Fruit fly (Drosophila melanogaster) whole organism, embryonic: ENCODE measurements around the gene Pfas.
A peak's percentile ranks its signal among the peaks of the same experiment; 100 is the strongest.

Source experiments
- Asciz ChIP-seq: fragments of 200-800 bp; sonication (Bioruptor generic); optimal IDR thresholded peaks from 2 replicates; lab custom pipeline; 2017; ENCODE audit warnings: missing biosample characterization, mild to moderate bottlenecking, missing genetic modification characterization, missing genetic modification reagents
- CG10366 ChIP-seq: fragments of 200-800 bp; sonication (Bioruptor generic); IDR thresholded peaks from 2 replicates; pipeline ENCODE4 v1.3.6; 2022; ENCODE audit warnings: missing biosample characterization, missing genetic modification characterization
- CG11695 ChIP-seq: fragments of 200-800 bp; sonication (Bioruptor generic); IDR thresholded peaks from 3 replicates; pipeline ENCODE4 v1.3.6; 2022; ENCODE audit warnings: missing biosample characterization, missing genetic modification characterization
- CG11723 ChIP-seq: fragments of 200-800 bp; sonication (Bioruptor generic); optimal IDR thresholded peaks from 2 replicates; lab custom pipeline; 2017; ENCODE audit warnings: missing biosample characterization, mild to moderate bottlenecking, missing genetic modification characterization
- CG12299 ChIP-seq: fragments of 200-800 bp; sonication (Bioruptor generic); optimal IDR thresholded peaks from 2 replicates; lab custom pipeline; 2018; ENCODE audit warnings: missing biosample characterization, mild to moderate bottlenecking, missing genetic modification characterization
- CG15514 ChIP-seq: fragments of 200-800 bp; sonication (Bioruptor generic); optimal IDR thresholded peaks from 3 replicates; lab custom pipeline; 2017; ENCODE audit warnings: missing biosample characterization, missing genetic modification characterization, mild to moderate bottlenecking, moderate library complexity, missing genetic modification reagents
- CG17829 ChIP-seq: fragments of 200-800 bp; optimal IDR thresholded peaks from 2 replicates; lab custom pipeline; 2019; ENCODE audit warnings: missing biosample characterization, mild to moderate bottlenecking, missing genetic modification characterization, moderate library complexity
- CG18619 ChIP-seq: fragments of 200-800 bp; sonication (Bioruptor generic); optimal IDR thresholded peaks from 3 replicates; lab custom pipeline; 2017; ENCODE audit warnings: missing biosample characterization, mild to moderate bottlenecking, missing genetic modification characterization
- CG31224 ChIP-seq: fragments of 200-800 bp; sonication (Bioruptor generic); IDR thresholded peaks from 2 replicates; pipeline ENCODE4 v1.3.6; 2022; ENCODE audit warnings: missing biosample characterization, missing genetic modification characterization
- CG34224 ChIP-seq: fragments of 200-800 bp; sonication (Bioruptor generic); IDR thresholded peaks from 3 replicates; pipeline ENCODE4 v1.3.6; 2022; ENCODE audit warnings: missing biosample characterization, missing genetic modification characterization; ENCODE audit not compliant: partially characterized antibody
- CG34422 ChIP-seq: fragments of 200-800 bp; sonication (Bioruptor generic); IDR thresholded peaks from 3 replicates; pipeline ENCODE4 v1.3.6; 2022; ENCODE audit warnings: missing biosample characterization, missing genetic modification characterization
- CG7271 ChIP-seq: fragments of 200-800 bp; sonication (Bioruptor generic); optimal IDR thresholded peaks from 2 replicates; lab custom pipeline; 2018; ENCODE audit warnings: missing biosample characterization, mild to moderate bottlenecking, missing genetic modification characterization, moderate library complexity
- CG8478 ChIP-seq: fragments of >200 bp; optimal IDR thresholded peaks from 2 replicates; lab custom pipeline; 2018
- CG8765 ChIP-seq: fragments of 200-800 bp; sonication (Bioruptor generic); IDR thresholded peaks from 2 replicates; pipeline ENCODE4 v1.3.6; 2022; ENCODE audit warnings: missing biosample characterization, missing genetic modification characterization
- CG9215 ChIP-seq: fragments of 200-800 bp; sonication (Bioruptor generic); IDR thresholded peaks from 2 replicates; pipeline ENCODE4 v1.3.6; 2022; ENCODE audit warnings: missing biosample characterization, missing genetic modification characterization
- CkIIα-i1 ChIP-seq: fragments of 200-800 bp; sonication (Bioruptor generic); IDR thresholded peaks from 2 replicates; pipeline ENCODE4 v1.3.6; 2022; ENCODE audit warnings: missing biosample characterization, missing genetic modification characterization
- Dek ChIP-seq: fragments of 200-800 bp; sonication (Bioruptor generic); optimal IDR thresholded peaks from 3 replicates; lab custom pipeline; 2019; ENCODE audit warnings: missing biosample characterization, mild to moderate bottlenecking, missing genetic modification characterization, moderate library complexity
- GATAe ChIP-seq: fragments of 200-800 bp; sonication (Bioruptor generic); conservative IDR thresholded peaks from 2 replicates; pipeline ENCODE4 v1.3.6; 2022; ENCODE audit warnings: missing biosample characterization, missing genetic modification characterization
- H15 ChIP-seq: fragments of 200-800 bp; sonication (Bioruptor generic); IDR thresholded peaks from 3 replicates; pipeline ENCODE4 v1.3.6; 2022; ENCODE audit warnings: missing biosample characterization, missing genetic modification characterization
- Hand ChIP-seq: fragments of 200-800 bp; sonication (Bioruptor generic); optimal IDR thresholded peaks from 2 replicates; lab custom pipeline; 2017; ENCODE audit warnings: mild to moderate bottlenecking, missing biosample characterization, missing genetic modification reagents, missing genetic modification characterization
- HmgD ChIP-seq: fragments of 200-800 bp; sonication (Bioruptor generic); optimal IDR thresholded peaks from 3 replicates; lab custom pipeline; 2016; ENCODE audit warnings: missing biosample characterization, missing genetic modification characterization
- HmgZ ChIP-seq: fragments of 200-800 bp; sonication (Bioruptor generic); optimal IDR thresholded peaks from 2 replicates; lab custom pipeline; 2018; ENCODE audit warnings: missing biosample characterization, mild to moderate bottlenecking, missing genetic modification characterization
- MBD-R2 ChIP-seq: fragments of 200-800 bp; sonication (Bioruptor generic); IDR thresholded peaks from 2 replicates; pipeline ENCODE4 v1.3.6; 2022; ENCODE audit warnings: missing biosample characterization, missing genetic modification characterization
- Nf-YC ChIP-seq: fragments of 200-800 bp; optimal IDR thresholded peaks from 3 replicates; lab custom pipeline; 2019; ENCODE audit warnings: missing biosample characterization, mild to moderate bottlenecking, missing genetic modification characterization, moderate library complexity
- NfI ChIP-seq: fragments of 200-800 bp; sonication (Bioruptor generic); optimal IDR thresholded peaks from 3 replicates; lab custom pipeline; 2018; ENCODE audit warnings: missing biosample characterization, mild to moderate bottlenecking, missing genetic modification characterization, moderate library complexity
- Oli ChIP-seq: fragments of 200-800 bp; sonication (Bioruptor generic); optimal IDR thresholded peaks from 2 replicates; lab custom pipeline; 2018; ENCODE audit warnings: missing biosample characterization, mild to moderate bottlenecking, missing genetic modification characterization, moderate library complexity
- Opbp ChIP-seq: fragments of 200-800 bp; sonication (Bioruptor generic); IDR thresholded peaks from 3 replicates; pipeline ENCODE4 v1.3.6; 2022; ENCODE audit warnings: missing biosample characterization, missing genetic modification characterization; ENCODE audit not compliant: partially characterized antibody
- Optix ChIP-seq: fragments of 200-800 bp; sonication (Bioruptor generic); IDR thresholded peaks from 3 replicates; pipeline ENCODE4 v1.3.6; 2022; ENCODE audit warnings: missing biosample characterization, missing genetic modification characterization
- Sry-β ChIP-seq: fragments of 200-800 bp; sonication (Bioruptor generic); optimal IDR thresholded peaks from 2 replicates; lab custom pipeline; 2018; ENCODE audit warnings: missing biosample characterization, mild to moderate bottlenecking, missing genetic modification characterization, moderate library complexity
- al ChIP-seq: fragments of 200-800 bp; sonication (Bioruptor generic); IDR thresholded peaks from 2 replicates; pipeline ENCODE4 v1.3.6; 2022; ENCODE audit warnings: missing biosample characterization, missing genetic modification characterization
- az2 ChIP-seq: fragments of 200-800 bp; sonication (Bioruptor generic); optimal IDR thresholded peaks from 3 replicates; lab custom pipeline; 2016; ENCODE audit warnings: missing biosample characterization, missing genetic modification characterization
- chinmo ChIP-seq: fragments of 200-800 bp; sonication (Bioruptor generic); IDR thresholded peaks from 4 replicates; pipeline ENCODE4 v1.3.6; 2022; ENCODE audit warnings: missing biosample characterization, missing genetic modification characterization; ENCODE audit not compliant: partially characterized antibody
- crol ChIP-seq: fragments of 200-800 bp; sonication (Bioruptor generic); IDR thresholded peaks from 2 replicates; pipeline ENCODE4 v1.3.6; 2022; ENCODE audit warnings: missing biosample characterization, missing genetic modification characterization
- emc ChIP-seq: fragments of 200-800 bp; sonication (Bioruptor generic); optimal IDR thresholded peaks from 2 replicates; lab custom pipeline; 2016; ENCODE audit warnings: missing biosample characterization, missing genetic modification characterization
- en ChIP-seq: fragments of 200-800 bp; sonication (Bioruptor generic); optimal IDR thresholded peaks from 2 replicates; lab custom pipeline; 2016; ENCODE audit warnings: missing biosample characterization, missing genetic modification characterization
- fd102C ChIP-seq: fragments of 200-800 bp; sonication (Bioruptor generic); optimal IDR thresholded peaks from 2 replicates; lab custom pipeline; 2018; ENCODE audit warnings: missing biosample characterization, mild to moderate bottlenecking, missing genetic modification characterization, moderate library complexity
- fru ChIP-seq: fragments of >200 bp; optimal IDR thresholded peaks from 2 replicates; lab custom pipeline; 2017
- grn ChIP-seq: fragments of 200-800 bp; sonication (Bioruptor generic); optimal IDR thresholded peaks from 3 replicates; lab custom pipeline; 2017; ENCODE audit warnings: missing biosample characterization, missing genetic modification characterization
- gro ChIP-seq: fragments of 200-800 bp; sonication (Bioruptor generic); optimal IDR thresholded peaks from 2 replicates; lab custom pipeline; 2016; ENCODE audit warnings: missing biosample characterization, missing genetic modification characterization
- h ChIP-seq: fragments of >200 bp; optimal IDR thresholded peaks from 2 replicates; lab custom pipeline; 2017
- jigr1 ChIP-seq: fragments of 200-800 bp; sonication (Bioruptor generic); IDR thresholded peaks from 3 replicates; pipeline ENCODE4 v1.3.6; 2022; ENCODE audit warnings: missing biosample characterization, missing genetic modification characterization
- kay ChIP-seq: fragments of 200-800 bp; sonication (Bioruptor generic); optimal IDR thresholded peaks from 2 replicates; lab custom pipeline; 2016; ENCODE audit warnings: missing biosample characterization, missing genetic modification characterization
- odd ChIP-seq: fragments of 200-800 bp; sonication (Bioruptor generic); optimal IDR thresholded peaks from 2 replicates; lab custom pipeline; 2017; ENCODE audit warnings: missing biosample characterization, mild to moderate bottlenecking, missing genetic modification characterization
- ranshi ChIP-seq: fragments of 200-800 bp; sonication (Bioruptor generic); IDR thresholded peaks from 2 replicates; pipeline ENCODE4 v1.3.6; 2022; ENCODE audit warnings: missing biosample characterization, missing genetic modification characterization
- sens ChIP-seq: fragments of 200-800 bp; sonication (Bioruptor generic); peaks from one replicate; lab custom pipeline; 2016; ENCODE audit warnings: missing biosample characterization, missing genetic modification characterization
- seq ChIP-seq: fragments of 200-800 bp; sonication (Bioruptor generic); IDR thresholded peaks from 2 replicates; pipeline ENCODE4 v1.3.6; 2022; ENCODE audit warnings: missing biosample characterization, missing genetic modification characterization
- sqz ChIP-seq: fragments of 200-800 bp; sonication (Bioruptor generic); optimal IDR thresholded peaks from 3 replicates; lab custom pipeline; 2018; ENCODE audit warnings: missing biosample characterization, mild to moderate bottlenecking, missing genetic modification characterization
- sug ChIP-seq: fragments of 200-800 bp; optimal IDR thresholded peaks from 2 replicates; lab custom pipeline; 2019; ENCODE audit warnings: missing biosample characterization, mild to moderate bottlenecking, missing genetic modification characterization, moderate library complexity
- unpg ChIP-seq: fragments of 200-800 bp; sonication (Bioruptor generic); optimal IDR thresholded peaks from 3 replicates; lab custom pipeline; 2018; ENCODE audit warnings: missing biosample characterization, mild to moderate bottlenecking, missing genetic modification characterization, moderate library complexity
- wek ChIP-seq: fragments of 200-800 bp; sonication (Bioruptor generic); optimal IDR thresholded peaks from 3 replicates; lab custom pipeline; 2018; ENCODE audit warnings: missing biosample characterization, mild to moderate bottlenecking, missing genetic modification characterization, moderate library complexity

Pfas gene

dm6 chr2L:5998383-5998782 is 47.5 kb downstream of the Pfas start:
- TF ChIP-seq sens (GFP tag; lab: Kevin White, UChicago): peak; percentile 63
- TF ChIP-seq CG10366 (GFP tag; lab: Robert Waterston, UW): no peak
- peak; percentile 58 for TF ChIP-seq crol (GFP tag; lab: Robert Waterston, UW)
- TF ChIP-seq al (GFP tag; lab: Robert Waterston, UW): no peak
- peak; percentile 0 for TF ChIP-seq sqz

DNA sequence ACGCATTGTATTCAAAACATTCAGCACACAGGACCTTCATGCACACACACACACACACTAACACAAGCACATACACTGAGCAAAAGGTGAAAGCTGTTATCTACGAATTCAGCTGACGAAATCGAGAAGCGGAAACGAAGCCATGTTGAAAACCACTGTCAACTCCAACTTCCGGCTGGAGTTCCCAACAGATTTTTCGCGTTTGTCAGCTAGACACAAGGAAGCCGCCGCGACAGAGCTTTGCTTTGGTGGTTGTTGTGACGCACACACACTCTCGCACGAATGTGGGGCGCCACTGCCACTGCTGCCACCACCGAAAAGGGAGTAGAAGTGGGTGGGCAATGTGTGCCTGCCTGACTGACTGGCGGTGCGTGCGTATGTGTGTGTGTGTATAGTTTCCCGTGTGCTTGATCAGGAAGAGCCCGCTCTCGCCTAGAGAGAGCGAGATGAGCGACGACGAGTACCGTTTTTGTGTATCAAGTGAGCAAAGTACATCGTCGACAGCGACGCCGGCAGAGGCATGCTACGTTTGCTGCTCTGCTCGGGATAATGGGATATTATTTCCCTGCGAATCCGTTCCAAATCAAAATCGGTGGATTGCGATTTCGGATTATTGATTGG is 48.1 kb downstream of the Pfas start:
- TF ChIP-seq CG11695 (0 out of 3 replicates have a peak, but pooled peaks have one; percentile 48), seq (no peak), CG9215 (GFP tag; lab: Robert Waterston, UW) (no peak), odd (GFP tag; lab: Kevin White, UChicago) (peak; percentile 84), sug (tag; lab: Kevin White, UChicago) (no peak), CG12299 (tag; lab: Kevin White, UChicago) (peak; percentile 65), CG8478 (no peak), wek (GFP tag; lab: Kevin White, UChicago) (peak; percentile 82), CkIIα-i1 (GFP tag; lab: Robert Waterston, UW) (no peak), az2 (GFP tag; lab: Kevin White, UChicago) (no peak), unpg (GFP tag; lab: Kevin White, UChicago) (peak; percentile 51), chinmo (GFP tag; lab: Robert Waterston, UW) (no peak), sens (GFP tag; lab: Kevin White, UChicago) (peak; percentile 81), H15 (GFP tag; lab: Robert Waterston, UW) (no peak), CG17829 (tag; lab: Kevin White, UChicago) (peak; percentile 11), Optix (no peak), HmgZ (tag; lab: Kevin White, UChicago) (peak; percentile 41), grn (GFP tag; lab: Kevin White, UChicago) (no peak), NfI (GFP tag; lab: Kevin White, UChicago) (peak; percentile 53), CG31224 (no peak), CG15514 (GFP tag; lab: Kevin White, UChicago) (peak; percentile 66), kay (GFP tag; lab: Kevin White, UChicago) (no peak), emc (GFP tag; lab: Kevin White, UChicago) (no peak), h (lab: Kevin White, UChicago) (no peak), CG18619 (peak; percentile 57), CG7271 (tag; lab: Kevin White, UChicago) (peak; percentile 73), Opbp (GFP tag; lab: Robert Waterston, UW) (no peak), Oli (tag; lab: Kevin White, UChicago) (peak; percentile 34), jigr1 (GFP tag; lab: Robert Waterston, UW) (no peak), en (GFP tag; lab: Kevin White, UChicago) (peak; percentile 13), Hand (GFP tag; lab: Kevin White, UChicago) (no peak), fru (no peak), CG11723 (peak; percentile 78), HmgD (no peak), Asciz (GFP tag; lab: Kevin White, UChicago) (peak; percentile 79), Dek (tag; lab: Kevin White, UChicago) (no peak), MBD-R2 (GFP tag; lab: Robert Waterston, UW) (no peak), CG8765 (GFP tag; lab: Robert Waterston, UW) (peak; percentile 28; the same call in 1 of the 2 replicates), CG34422 (GFP tag; lab: Robert Waterston, UW) (no peak), Sry-β (GFP tag; lab: Kevin White, UChicago) (peak; percentile 45), ranshi (GFP tag; lab: Robert Waterston, UW) (peak; percentile 23; the same call in 1 of the 2 replicates), gro (GFP tag; lab: Kevin White, UChicago) (no peak), Nf-YC (peak; percentile 67), GATAe (no peak), CG34224 (GFP tag; lab: Robert Waterston, UW) (no peak), fd102C (peak; percentile 13)
